Fruit fly (Drosophila melanogaster) whole organism, embryonic: Measurements from ENCODE around the gene CG34256.

Experiments
- Atf-2 ChIP-seq: fragments of 200-800 bp; sonication (Bioruptor generic); optimal IDR thresholded peaks from 2 replicates; lab custom pipeline; 2016; ENCODE audit warnings: missing biosample characterization, missing genetic modification characterization
- CG10321 ChIP-seq: fragments of 200-800 bp; sonication (Bioruptor generic); IDR thresholded peaks from 2 replicates; pipeline ENCODE4 v1.3.6; 2022; ENCODE audit warnings: missing biosample characterization, missing genetic modification characterization
- CG11696 ChIP-seq: fragments of 200-800 bp; sonication (Bioruptor generic); IDR thresholded peaks from 2 replicates; pipeline ENCODE4 v1.3.6; 2022; ENCODE audit warnings: missing biosample characterization, missing genetic modification characterization
- CG12155 ChIP-seq: fragments of 200-800 bp; sonication (Bioruptor generic); optimal IDR thresholded peaks from 3 replicates; lab custom pipeline; 2016; ENCODE audit warnings: missing biosample characterization, missing genetic modification characterization
- CG1233 ChIP-seq: fragments of 200-800 bp; sonication (Bioruptor generic); optimal IDR thresholded peaks from 4 replicates; lab custom pipeline; 2018; ENCODE audit warnings: missing biosample characterization, mild to moderate bottlenecking, missing genetic modification characterization
- CG12391 ChIP-seq: fragments of 200-800 bp; sonication (Bioruptor generic); optimal IDR thresholded peaks from 3 replicates; lab custom pipeline; 2018; ENCODE audit warnings: missing biosample characterization, mild to moderate bottlenecking, missing genetic modification characterization, moderate library complexity
- CG14014 ChIP-seq: fragments of 200-800 bp; sonication (Bioruptor generic); IDR thresholded peaks from 2 replicates; pipeline ENCODE4 v1.3.6; 2022; ENCODE audit warnings: missing biosample characterization, missing genetic modification characterization
- CG14667 ChIP-seq: fragments of 200-800 bp; sonication (Bioruptor generic); IDR thresholded peaks from 2 replicates; pipeline ENCODE4 v1.3.6; 2022; ENCODE audit warnings: missing biosample characterization, missing genetic modification characterization
- CG15269 ChIP-seq: fragments of 200-800 bp; sonication (Bioruptor generic); optimal IDR thresholded peaks from 2 replicates; lab custom pipeline; 2018; ENCODE audit warnings: missing biosample characterization, mild to moderate bottlenecking, missing genetic modification characterization, moderate library complexity
- CG16779 ChIP-seq: fragments of 200-800 bp; sonication (Bioruptor generic); IDR thresholded peaks from 2 replicates; pipeline ENCODE4 v1.3.6; 2022; ENCODE audit warnings: missing biosample characterization, missing genetic modification characterization
- CG18476 ChIP-seq: fragments of 200-800 bp; sonication (Bioruptor generic); optimal IDR thresholded peaks from 2 replicates; lab custom pipeline; 2016; ENCODE audit warnings: missing biosample characterization, mild to moderate bottlenecking, missing genetic modification characterization
- CG30020 ChIP-seq: fragments of 200-800 bp; optimal IDR thresholded peaks from 2 replicates; lab custom pipeline; 2019; ENCODE audit warnings: missing biosample characterization, mild to moderate bottlenecking, missing genetic modification characterization, moderate library complexity
- CG30403 ChIP-seq: fragments of 200-800 bp; sonication (Bioruptor generic); optimal IDR thresholded peaks from 3 replicates; lab custom pipeline; 2016; ENCODE audit warnings: missing biosample characterization, missing genetic modification characterization
- CG4617 ChIP-seq: fragments of 200-800 bp; sonication (Bioruptor generic); optimal IDR thresholded peaks from 3 replicates; lab custom pipeline; 2016; ENCODE audit warnings: missing biosample characterization, missing genetic modification characterization, borderline replicate concordance
- CG5180 ChIP-seq: fragments of 200-800 bp; sonication (Bioruptor generic); optimal IDR thresholded peaks from 3 replicates; lab custom pipeline; 2017; ENCODE audit warnings: missing biosample characterization, missing genetic modification characterization, mild to moderate bottlenecking, moderate library complexity, missing genetic modification reagents
- CG6683 ChIP-seq: fragments of 200-800 bp; sonication (Bioruptor generic); optimal IDR thresholded peaks from 2 replicates; lab custom pipeline; 2017; ENCODE audit warnings: missing biosample characterization, mild to moderate bottlenecking, missing genetic modification characterization, missing genetic modification reagents
- CG6791 ChIP-seq: fragments of 200-800 bp; sonication (Bioruptor generic); IDR thresholded peaks from 3 replicates; pipeline ENCODE4 v1.3.6; 2022; ENCODE audit warnings: missing biosample characterization, missing genetic modification characterization; ENCODE audit not compliant: partially characterized antibody
- CG6813 ChIP-seq: fragments of 200-800 bp; sonication (Bioruptor generic); optimal IDR thresholded peaks from 2 replicates; lab custom pipeline; 2017; ENCODE audit warnings: missing biosample characterization, missing genetic modification characterization, mild to moderate bottlenecking, moderate library complexity, missing genetic modification reagents
- Gsc ChIP-seq: fragments of 200-800 bp; sonication (Bioruptor generic); IDR thresholded peaks from 2 replicates; pipeline ENCODE4 v1.3.6; 2022; ENCODE audit warnings: missing biosample characterization, missing genetic modification characterization
- Hr51 ChIP-seq, 2 experiments: fragments of 200-800 bp; sonication (Bioruptor generic); optimal IDR thresholded peaks; 2 replicates in 1 of 2; 3 replicates in 1 of 2; lab custom pipeline; 2016 to 2018; ENCODE audit warnings: missing biosample characterization in 2 of 2, missing genetic modification characterization in 2 of 2, mild to moderate bottlenecking in 1 of 2, moderate library complexity in 1 of 2
- Mrtf ChIP-seq: fragments of 200-800 bp; sonication (Bioruptor generic); IDR thresholded peaks from 3 replicates; pipeline ENCODE4 v1.3.6; 2022; ENCODE audit warnings: missing biosample characterization, missing genetic modification characterization
- Myb ChIP-seq: fragments of 200-800 bp; sonication (Bioruptor generic); optimal IDR thresholded peaks from 2 replicates; lab custom pipeline; 2016; ENCODE audit warnings: missing biosample characterization, missing genetic modification characterization
- Neu2 ChIP-seq: fragments of 200-800 bp; sonication (Bioruptor generic); optimal IDR thresholded peaks from 3 replicates; lab custom pipeline; 2016; ENCODE audit warnings: missing biosample characterization, missing genetic modification characterization, borderline replicate concordance
- NfI ChIP-seq: fragments of 200-800 bp; sonication (Bioruptor generic); optimal IDR thresholded peaks from 3 replicates; lab custom pipeline; 2018; ENCODE audit warnings: missing biosample characterization, mild to moderate bottlenecking, missing genetic modification characterization, moderate library complexity
- Opbp ChIP-seq: fragments of 200-800 bp; sonication (Bioruptor generic); IDR thresholded peaks from 3 replicates; pipeline ENCODE4 v1.3.6; 2022; ENCODE audit warnings: missing biosample characterization, missing genetic modification characterization; ENCODE audit not compliant: partially characterized antibody
- PHDP ChIP-seq: fragments of 200-800 bp; sonication (Bioruptor generic); optimal IDR thresholded peaks from 3 replicates; lab custom pipeline; 2018; ENCODE audit warnings: missing biosample characterization, mild to moderate bottlenecking, missing genetic modification characterization, moderate library complexity
- Scr ChIP-seq: fragments of 200-800 bp; sonication (Bioruptor generic); IDR thresholded peaks from 2 replicates; pipeline ENCODE4 v1.3.6; 2022; ENCODE audit warnings: missing biosample characterization, missing genetic modification characterization; ENCODE audit not compliant: partially characterized antibody
- Six4 ChIP-seq: fragments of 200-800 bp; sonication (Bioruptor generic); optimal IDR thresholded peaks from 2 replicates; lab custom pipeline; 2016; ENCODE audit warnings: missing biosample characterization, missing genetic modification characterization
- Sry-δ ChIP-seq: fragments of 200-800 bp; sonication (Bioruptor generic); optimal IDR thresholded peaks from 2 replicates; lab custom pipeline; 2016; ENCODE audit warnings: missing biosample characterization, missing genetic modification characterization
- Trl ChIP-seq, 3 experiments: fragments of >200 bp in 2 of 3; fragments of 200-800 bp in 1 of 3; sonication (Bioruptor generic) in 1 of 3; optimal IDR thresholded peaks; 2 replicates in 1 of 3; 3 replicates in 2 of 3; lab custom pipeline; 2016 to 2017; ENCODE audit warnings: missing biosample characterization in 1 of 3, missing genetic modification characterization in 1 of 3
- YL-1 ChIP-seq: fragments of 200-800 bp; sonication (Bioruptor generic); optimal IDR thresholded peaks from 3 replicates; lab custom pipeline; 2017; ENCODE audit warnings: missing biosample characterization, mild to moderate bottlenecking, missing genetic modification characterization
- abd-A ChIP-seq: fragments of 200-800 bp; sonication (Bioruptor generic); optimal IDR thresholded peaks from 3 replicates; lab custom pipeline; 2019; ENCODE audit warnings: missing biosample characterization, mild to moderate bottlenecking, missing genetic modification characterization, moderate library complexity
- aop ChIP-seq: fragments of 200-800 bp; sonication (Bioruptor generic); IDR thresholded peaks from 2 replicates; pipeline ENCODE4 v1.3.6; 2022; ENCODE audit warnings: missing biosample characterization, missing genetic modification characterization
- ara ChIP-seq: fragments of 200-800 bp; sonication (Bioruptor generic); IDR thresholded peaks from 2 replicates; pipeline ENCODE4 v1.3.6; 2022; ENCODE audit warnings: missing biosample characterization, missing genetic modification characterization
- crp ChIP-seq, 2 experiments: fragments of 200-800 bp; sonication (Bioruptor generic); optimal IDR thresholded peaks; 2 replicates in 1 of 2; 3 replicates in 1 of 2; lab custom pipeline; 2017; ENCODE audit warnings: missing biosample characterization in 2 of 2, missing genetic modification characterization in 2 of 2, mild to moderate bottlenecking in 1 of 2, moderate library complexity in 1 of 2
- dati ChIP-seq: fragments of 200-800 bp; sonication (Bioruptor generic); IDR thresholded peaks from 2 replicates; pipeline ENCODE4 v1.3.6; 2022; ENCODE audit warnings: missing biosample characterization, missing genetic modification characterization
- dmrt99B ChIP-seq: fragments of 200-800 bp; sonication (Bioruptor generic); optimal IDR thresholded peaks from 2 replicates; lab custom pipeline; 2018; ENCODE audit warnings: missing biosample characterization, mild to moderate bottlenecking, missing genetic modification characterization, moderate library complexity
- fd3F ChIP-seq: fragments of 200-800 bp; sonication (Bioruptor generic); optimal IDR thresholded peaks from 2 replicates; lab custom pipeline; 2018; ENCODE audit warnings: missing biosample characterization, mild to moderate bottlenecking, missing genetic modification characterization, moderate library complexity
- hb ChIP-seq: fragments of 200-800 bp; sonication (Bioruptor generic); IDR thresholded peaks from 3 replicates; pipeline ENCODE4 v1.3.6; 2022; ENCODE audit warnings: missing biosample characterization, missing genetic modification characterization; ENCODE audit not compliant: partially characterized antibody
- hth ChIP-seq: fragments of >200 bp; optimal IDR thresholded peaks from 2 replicates; lab custom pipeline; 2017; ENCODE audit warnings: inconsistent platforms
- ken ChIP-seq: fragments of 200-800 bp; sonication (Bioruptor generic); IDR thresholded peaks from 3 replicates; pipeline ENCODE4 v1.3.6; 2022; ENCODE audit warnings: missing biosample characterization, missing genetic modification characterization
- lmd ChIP-seq: fragments of 200-800 bp; sonication (Bioruptor generic); IDR thresholded peaks from 2 replicates; pipeline ENCODE4 v1.3.6; 2022; ENCODE audit warnings: missing biosample characterization, missing genetic modification characterization
- phol ChIP-seq: fragments of 200-800 bp; sonication (Bioruptor generic); optimal IDR thresholded peaks from 3 replicates; lab custom pipeline; 2018; ENCODE audit warnings: missing biosample characterization, mild to moderate bottlenecking, missing genetic modification characterization, moderate library complexity
- sr ChIP-seq: fragments of 200-800 bp; sonication (Bioruptor generic); IDR thresholded peaks from 3 replicates; pipeline ENCODE4 v1.3.6; 2022; ENCODE audit warnings: missing biosample characterization, missing genetic modification characterization
- tin ChIP-seq: fragments of 200-800 bp; sonication (Bioruptor generic); optimal IDR thresholded peaks from 3 replicates; lab custom pipeline; 2016; ENCODE audit warnings: missing biosample characterization, missing genetic modification characterization
- tio ChIP-seq: fragments of 200-800 bp; sonication (Bioruptor generic); optimal IDR thresholded peaks from 2 replicates; lab custom pipeline; 2017; ENCODE audit warnings: missing biosample characterization, missing genetic modification characterization, inconsistent platforms
- vfl ChIP-seq: fragments of 200-800 bp; sonication (Bioruptor generic); optimal IDR thresholded peaks from 2 replicates; lab custom pipeline; 2016; ENCODE audit warnings: missing biosample characterization, missing genetic modification characterization
- vnd ChIP-seq: fragments of 200-800 bp; sonication (Bioruptor generic); IDR thresholded peaks from 3 replicates; pipeline ENCODE4 v1.3.6; 2022; ENCODE audit warnings: missing biosample characterization, missing genetic modification characterization; ENCODE audit not compliant: partially characterized antibody

CG34256 gene

DNA sequence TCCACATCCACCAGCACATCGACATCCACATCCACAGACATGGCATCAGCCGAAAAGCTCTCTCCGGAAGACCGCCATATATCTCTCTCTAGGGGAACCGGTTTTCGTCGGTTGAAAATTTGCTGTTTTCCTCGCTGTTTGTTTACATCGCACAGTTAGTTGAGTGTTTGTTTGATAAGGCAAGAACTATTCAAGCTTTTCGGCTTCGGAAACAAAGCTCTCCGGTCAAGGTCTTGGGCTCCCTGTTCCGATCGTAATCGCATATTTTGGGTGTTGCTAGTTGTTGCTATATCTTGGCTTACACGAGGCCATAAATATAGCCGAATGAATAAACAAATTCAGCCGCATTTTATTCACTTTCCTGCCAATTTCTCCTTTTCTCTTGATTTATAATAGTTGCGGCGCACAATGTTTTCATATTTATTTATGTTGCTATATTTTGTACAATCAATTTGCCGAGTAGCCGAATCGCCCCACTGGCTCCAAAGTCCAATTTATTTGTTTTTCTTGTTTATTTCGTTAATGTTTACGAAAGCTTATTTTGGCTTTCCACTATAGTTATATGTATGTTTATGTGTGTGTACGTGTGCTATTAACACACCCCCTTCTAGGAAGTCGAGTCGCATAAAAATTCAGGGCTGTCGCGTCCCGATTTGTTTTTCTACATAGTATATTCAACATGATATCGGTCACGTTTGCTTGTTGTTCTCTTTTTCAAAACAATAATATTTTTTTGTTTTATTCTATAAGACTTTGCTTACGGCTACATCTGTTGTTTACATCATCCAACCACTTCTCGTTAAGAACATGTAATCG lies 7.4 kb upstream of the CG34256 start (continued):
- no peak for TF ChIP-seq ken
- no peak for TF ChIP-seq CG4617 (GFP tag; lab: Kevin White, UChicago)
- no peak for TF ChIP-seq vnd (GFP tag; lab: Robert Waterston, UW)
- no peak for TF ChIP-seq sr
- TF ChIP-seq tio (GFP tag; lab: Kevin White, UChicago), result no peak
- no peak for TF ChIP-seq CG12391 (tag; lab: Kevin White, UChicago)
- TF ChIP-seq CG14667 (GFP tag; lab: Robert Waterston, UW), result no peak
- peak; percentile 27 for TF ChIP-seq YL-1 (GFP tag; lab: Kevin White, UChicago)
- no peak for TF ChIP-seq Mrtf (GFP tag; lab: Robert Waterston, UW)
- TF ChIP-seq CG18476 (GFP tag; lab: Kevin White, UChicago), result no peak
- peak; percentile 53 for TF ChIP-seq CG6813 (GFP tag; lab: Kevin White, UChicago)
- TF ChIP-seq CG5180, result peak; percentile 62
- TF ChIP-seq Myb (GFP tag; lab: Kevin White, UChicago), result no peak
- no peak for TF ChIP-seq ara (GFP tag; lab: Robert Waterston, UW)
- TF ChIP-seq dati, result no peak
- no peak for TF ChIP-seq tin (GFP tag; lab: Kevin White, UChicago)
- TF ChIP-seq Gsc (GFP tag; lab: Robert Waterston, UW), result no peak
- no peak for TF ChIP-seq fd3F (GFP tag; lab: Kevin White, UChicago)
- TF ChIP-seq phol (tag; lab: Kevin White, UChicago), result no peak
- no peak for TF ChIP-seq NfI (GFP tag; lab: Kevin White, UChicago)
- TF ChIP-seq Scr, result no peak; the same call in 1 of the 2 replicates
- no peak for TF ChIP-seq CG10321 (GFP tag; lab: Robert Waterston, UW)
- TF ChIP-seq abd-A (tag; lab: Kevin White, UChicago), result peak; percentile 59
- peak; percentile 19 for TF ChIP-seq CG15269 (tag; lab: Kevin White, UChicago)
- no peak for TF ChIP-seq CG6791
- TF ChIP-seq Six4 (GFP tag; lab: Kevin White, UChicago), result no peak
- TF ChIP-seq vfl (GFP tag; lab: Kevin White, UChicago), result no peak
- no peak for TF ChIP-seq Sry-δ (GFP tag; lab: Kevin White, UChicago)
- no peak for TF ChIP-seq lmd
- no peak for TF ChIP-seq CG6683 (GFP tag; lab: Kevin White, UChicago)
- no peak for TF ChIP-seq Neu2 (GFP tag; lab: Kevin White, UChicago)
- no peak for TF ChIP-seq Opbp (GFP tag; lab: Robert Waterston, UW)
- TF ChIP-seq Hr51 (GFP tag; optimal IDR thresholded peaks at IDR 0.05; lab: Kevin White, UChicago), result peak in 1 of 2 experiments; percentile 27
- TF ChIP-seq Atf-2 (GFP tag; lab: Kevin White, UChicago), result no peak
- no peak for TF ChIP-seq CG30403
- TF ChIP-seq Trl (optimal IDR thresholded peaks at IDR 0.05; lab: Kevin White, UChicago), result peak; percentile 54 to 82
- no peak for TF ChIP-seq Trl (GFP tag; optimal IDR thresholded peaks at IDR 0.05; lab: Kevin White, UChicago)
- no peak for TF ChIP-seq aop (GFP tag; lab: Robert Waterston, UW)
- TF ChIP-seq PHDP (tag; lab: Kevin White, UChicago), result peak; percentile 53
- TF ChIP-seq CG16779 (GFP tag; lab: Robert Waterston, UW), result no peak
- TF ChIP-seq CG1233, result no peak
- TF ChIP-seq CG30020, result no peak
- no peak for TF ChIP-seq CG12155 (GFP tag; lab: Kevin White, UChicago)
- no peak for TF ChIP-seq hb (GFP tag; lab: Robert Waterston, UW)
- TF ChIP-seq CG11696 (GFP tag; lab: Robert Waterston, UW), result no peak
- TF ChIP-seq CG14014 (GFP tag; lab: Robert Waterston, UW), result no peak
- TF ChIP-seq hth, result no peak
- TF ChIP-seq crp (GFP tag; optimal IDR thresholded peaks at IDR 0.05; lab: Kevin White, UChicago), result no peak
- TF ChIP-seq dmrt99B (tag; lab: Kevin White, UChicago), result peak; percentile 53
